Fruit fly (Drosophila melanogaster): Measurements from ENCODE around the gene CG5397.

Gene CG5397

dm6 chr2L:1256039-1256438 is 16.2 kb downstream of the CG5397 start, which contains the start of gene robo3:
robo3 (plus strand) TSS chr2L:1256417.
- no peak for TF ChIP-seq noc (tag; optimal IDR thresholded peaks at IDR 0.05)

- no peak for TF ChIP-seq noc (tag; optimal IDR thresholded peaks at IDR 0.05)
Measured at dm6 chr2L:1262684-1263083, 22.8 kb downstream of the CG5397 start.

Measured in whole organism, larva.